Worm (Caenorhabditis elegans) whole organism, mixed stage, embryonic: ENCODE results near the gene srp-6.

Experiments used
- ceh-43 ChIP-seq: fragments of 200-800 bp; sonication (Bioruptor generic); optimal IDR thresholded peaks from 2 replicates; lab custom pipeline; 2018; ENCODE audit warnings: mild to moderate bottlenecking, missing genetic modification characterization, moderate library complexity, missing compliant biosample characterization
- nhr-237 ChIP-seq: fragments of 150-350 bp; optimal IDR thresholded peaks from 2 replicates; lab custom pipeline; 2014; ENCODE audit warnings: missing biosample characterization, missing genetic modification characterization
- snpc-4 ChIP-seq: fragments of 150-350 bp; optimal IDR thresholded peaks from 2 replicates; lab custom pipeline; 2014; ENCODE audit warnings: missing biosample characterization, missing genetic modification characterization
- unc-120 ChIP-seq: sonication (generic microtip); optimal IDR thresholded peaks from 2 replicates; lab custom pipeline; 2017; ENCODE audit warnings: missing genetic modification characterization, missing compliant biosample characterization; ENCODE audit not compliant: poor library complexity, severe bottlenecking
- unc-39 ChIP-seq: fragments of 150-350 bp; optimal IDR thresholded peaks from 2 replicates; lab custom pipeline; 2014; ENCODE audit warnings: missing biosample characterization, missing genetic modification characterization
- unc-62 ChIP-seq: fragments of 150-350 bp; optimal IDR thresholded peaks from 2 replicates; lab custom pipeline; 2014; ENCODE audit warnings: missing biosample characterization, missing genetic modification reagents, missing genetic modification characterization

DNA sequence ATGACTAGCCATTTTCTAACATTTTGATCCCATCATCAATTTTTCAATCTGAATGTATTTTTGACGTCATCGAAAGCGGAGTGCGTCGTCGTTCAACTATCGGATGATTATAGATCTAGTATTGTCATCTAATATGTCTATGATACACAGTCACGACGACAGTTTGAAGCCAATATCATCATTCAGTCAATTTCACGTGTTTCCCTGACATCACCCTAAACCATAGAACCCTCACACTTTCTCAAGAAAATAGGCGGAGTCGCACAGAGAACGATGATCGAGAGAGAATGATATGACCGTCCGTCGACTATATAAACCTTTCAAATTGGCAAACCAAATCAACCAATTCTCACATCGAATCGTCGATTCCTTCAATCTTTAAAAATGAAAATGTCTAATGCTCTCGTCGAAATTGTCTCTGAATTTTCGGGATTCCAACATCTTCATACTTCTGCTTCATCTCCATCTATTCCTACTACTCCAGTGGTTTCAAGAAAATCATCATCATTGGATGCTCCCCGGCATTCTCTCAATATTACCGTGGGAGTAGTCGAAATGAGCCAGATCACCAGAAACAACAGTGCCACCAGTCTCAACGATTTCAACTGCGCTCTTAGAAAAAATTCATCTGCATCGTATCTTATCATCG, 30.0 kb upstream of the srp-6 start, which contains the start of gene F18E3.13:
- TF ChIP-seq unc-62 = peak; percentile 69
- no peak for TF ChIP-seq unc-120 (tag; lab: Kevin White, UChicago)
- no peak for TF ChIP-seq nhr-237 (tag; lab: Kevin White, UChicago)
- TF ChIP-seq unc-39 = no peak
- TF ChIP-seq ceh-43 = no peak
- TF ChIP-seq snpc-4 (tag; lab: Kevin White, UChicago) = no peak
